Worm (Caenorhabditis elegans) whole organism, mixed stage, embryonic: ENCODE data around the gene ZK666.15.

Experiments used
- elt-1 ChIP-seq: sonication (generic microtip); optimal IDR thresholded peaks from 2 replicates; lab custom pipeline; 2017; ENCODE audit warnings: missing genetic modification characterization, mild to moderate bottlenecking, missing compliant biosample characterization, antibody characterized with exemption, moderate library complexity, borderline replicate concordance; ENCODE audit not compliant: insufficient read depth
- lin-13 ChIP-seq: fragments of 150-350 bp; optimal IDR thresholded peaks from 2 replicates; lab custom pipeline; 2014; ENCODE audit warnings: missing biosample characterization, missing genetic modification characterization
- nhr-237 ChIP-seq: fragments of 150-350 bp; optimal IDR thresholded peaks from 2 replicates; lab custom pipeline; 2014; ENCODE audit warnings: missing biosample characterization, missing genetic modification characterization
- pha-4 ChIP-seq: fragments of 150-350 bp; optimal IDR thresholded peaks from 2 replicates; lab custom pipeline; 2018; ENCODE audit warnings: missing biosample characterization, missing genetic modification reagents, missing genetic modification characterization
- sptf-1 ChIP-seq: sonication (generic microtip); optimal IDR thresholded peaks from 2 replicates; lab custom pipeline; 2017; ENCODE audit warnings: mild to moderate bottlenecking, missing genetic modification characterization, moderate library complexity, missing compliant biosample characterization
- unc-62 ChIP-seq: fragments of 150-350 bp; optimal IDR thresholded peaks from 2 replicates; lab custom pipeline; 2014; ENCODE audit warnings: missing biosample characterization, missing genetic modification reagents, missing genetic modification characterization

- TF ChIP-seq unc-62 (GFP tag; lab: Kevin White, UChicago) = no peak
- TF ChIP-seq pha-4 = no peak
- TF ChIP-seq lin-13 (tag; lab: Kevin White, UChicago) = no peak
- TF ChIP-seq elt-1 (tag; lab: Kevin White, UChicago) = no peak
- no peak for TF ChIP-seq nhr-237 (tag; lab: Kevin White, UChicago)
- no peak for TF ChIP-seq sptf-1
These were observed 7.5 kb upstream of the ZK666.15 start, which contains the start of gene clec-59 for ce11 chrII:10479348-10479747.
